Fruit fly (Drosophila melanogaster): ENCODE results near the gene rin.

Gene rin

DNA sequence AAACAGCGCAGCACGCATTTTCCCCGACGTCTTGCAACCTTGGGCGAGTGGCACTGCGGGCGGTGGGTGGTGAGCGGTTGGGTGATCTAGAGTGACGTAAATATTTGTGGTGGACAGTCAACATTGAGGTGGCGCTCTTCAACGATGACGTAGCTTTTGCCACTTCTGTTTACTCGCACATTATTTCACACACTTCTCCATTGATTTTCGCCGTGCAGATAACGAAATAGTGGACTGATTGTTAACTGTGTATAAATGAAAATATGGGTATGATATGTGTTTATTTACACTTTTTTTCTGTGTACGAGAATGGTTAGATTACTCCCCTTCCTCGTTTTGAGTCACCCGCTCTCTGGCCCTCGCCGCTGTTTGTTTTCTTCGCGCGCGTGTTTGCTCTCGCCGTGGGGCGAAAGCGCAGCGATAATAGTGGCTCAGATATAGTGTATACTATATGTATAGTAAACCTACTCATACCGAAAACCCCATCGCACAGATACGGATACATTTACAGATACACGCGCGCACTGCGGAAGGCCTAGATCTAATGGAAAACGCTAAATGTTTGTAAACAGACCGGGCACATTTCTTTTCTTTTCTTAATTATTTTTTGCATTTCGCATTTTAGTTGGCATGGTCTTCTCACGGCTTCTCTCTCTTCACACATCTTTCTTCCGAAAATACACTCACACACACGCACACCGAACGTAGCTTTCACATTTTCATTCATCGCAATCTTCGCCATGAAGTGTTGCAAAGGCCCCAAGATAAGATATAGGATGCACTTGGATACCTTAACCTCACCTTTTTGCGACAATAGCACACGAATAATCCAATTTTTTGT is 39.8 kb downstream of the rin start, which contains the start of gene omd (continued):
- TF ChIP-seq net (GFP tag; optimal IDR thresholded peaks at IDR 0.05): peak; percentile 30
- no peak for TF ChIP-seq Gug (GFP tag; IDR thresholded peaks at IDR 0.05)
- no peak for TF ChIP-seq cyc (GFP tag; optimal IDR thresholded peaks at IDR 0.05)
- TF ChIP-seq Ets21C (GFP tag; optimal IDR thresholded peaks at IDR 0.05): no peak
- TF ChIP-seq Met (GFP tag; optimal IDR thresholded peaks at IDR 0.05): no peak
- TF ChIP-seq CG31627 (GFP tag; optimal IDR thresholded peaks at IDR 0.05): no peak
- TF ChIP-seq CG6163 (GFP tag; IDR thresholded peaks at IDR 0.05): peak; percentile 59; the same call in 2 of the 3 replicates

DNA sequence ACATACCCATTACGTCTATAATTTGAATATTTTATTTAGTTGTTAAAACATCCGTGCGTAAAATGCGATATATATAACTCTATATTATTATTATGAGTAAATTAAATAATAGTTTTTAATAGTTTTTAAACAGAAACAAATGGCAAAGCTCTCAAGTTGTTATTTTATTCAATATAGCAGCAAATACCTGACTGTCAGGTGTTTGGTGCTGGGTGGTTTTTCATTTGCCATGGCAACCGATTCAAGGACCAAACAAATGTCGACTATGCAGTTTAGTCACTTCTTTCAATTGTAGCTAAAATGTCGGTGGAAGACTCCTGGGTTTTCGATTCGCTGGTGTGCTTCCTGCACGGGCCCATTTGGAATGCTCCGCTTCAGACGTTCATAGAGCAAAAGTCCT is 46.9 kb downstream of the rin start, which contains the start of gene CG14367:
Gene CG14367, plus strand, starts transcription at position 301 of the 400 bp plus-strand sequence.
- TF ChIP-seq CG3919 (GFP tag; optimal IDR thresholded peaks at IDR 0.05) (no peak), CG6163 (GFP tag; IDR thresholded peaks at IDR 0.05) (no peak), fkh (GFP tag; optimal IDR thresholded peaks at IDR 0.05) (no peak), CG8319 (GFP tag; optimal IDR thresholded peaks at IDR 0.05) (no peak), Sox102F (GFP tag; optimal IDR thresholded peaks at IDR 0.05) (no peak), CG4318 (GFP tag; optimal IDR thresholded peaks at IDR 0.05) (no peak), OdsH (GFP tag; optimal IDR thresholded peaks at IDR 0.05) (no peak), CG34406 (GFP tag; optimal IDR thresholded peaks at IDR 0.05) (no peak), CG11902 (GFP tag; optimal IDR thresholded peaks at IDR 0.05) (no peak), lz (GFP tag; optimal IDR thresholded peaks at IDR 0.05) (no peak), Hr38 (GFP tag; optimal IDR thresholded peaks at IDR 0.05) (no peak), CG15336 (GFP tag; IDR thresholded peaks at IDR 0.05) (no peak), topi (GFP tag; optimal IDR thresholded peaks at IDR 0.05) (no peak), CG6854 (GFP tag; optimal IDR thresholded peaks at IDR 0.05) (no peak), Met (GFP tag; optimal IDR thresholded peaks at IDR 0.05) (no peak), Eip75B (GFP tag; optimal IDR thresholded peaks at IDR 0.05) (no peak), CG1621 (tag; optimal IDR thresholded peaks at IDR 0.05) (no peak)

dm6 chr3R:13699350-13699749 is 52.5 kb downstream of the rin start:
- TF ChIP-seq Eip75B (GFP tag; optimal IDR thresholded peaks at IDR 0.05) (no peak), acj6 (GFP tag; optimal IDR thresholded peaks at IDR 0.05) (no peak), ss (GFP tag; optimal IDR thresholded peaks at IDR 0.05) (no peak), fd59A (GFP tag; optimal IDR thresholded peaks at IDR 0.05) (no peak), eg (GFP tag; IDR thresholded peaks at IDR 0.05) (no peak), CG6163 (GFP tag; IDR thresholded peaks at IDR 0.05) (no peak), CG10631 (GFP tag; optimal IDR thresholded peaks at IDR 0.05) (no peak), Gug (GFP tag; IDR thresholded peaks at IDR 0.05) (no peak), Blimp-1 (GFP tag; optimal IDR thresholded peaks at IDR 0.05) (no peak), OdsH (GFP tag; optimal IDR thresholded peaks at IDR 0.05) (no peak), CG9139 (GFP tag; optimal IDR thresholded peaks at IDR 0.05) (no peak), CG4318 (GFP tag; optimal IDR thresholded peaks at IDR 0.05) (no peak), CG3919 (GFP tag; optimal IDR thresholded peaks at IDR 0.05) (no peak)

DNA sequence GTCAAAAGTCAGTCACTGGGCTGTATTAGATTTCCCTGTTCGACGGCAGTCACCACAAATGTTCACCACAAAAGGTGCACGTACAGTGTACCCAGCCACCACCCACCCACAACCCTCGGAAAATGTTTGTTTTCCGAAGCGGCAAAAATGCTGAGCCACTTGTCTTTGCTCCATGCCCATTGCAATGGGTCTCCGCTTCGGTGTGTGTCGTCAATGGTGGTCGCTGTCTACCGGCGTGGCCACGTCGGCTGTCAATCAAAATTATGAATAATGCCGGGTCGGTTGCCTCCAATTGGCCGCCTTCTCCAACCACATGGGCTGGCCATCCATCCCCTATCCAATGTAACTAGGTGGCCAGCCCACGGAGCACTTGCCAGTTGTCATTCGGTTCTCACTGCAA is 53.4 kb downstream of the rin start, which contains the start of gene ninaB:
Gene ninaB, plus strand, starts transcription at position 374 of the 400 bp plus-strand sequence.
- TF ChIP-seq cyc (GFP tag; optimal IDR thresholded peaks at IDR 0.05) (no peak), CG4318 (GFP tag; optimal IDR thresholded peaks at IDR 0.05) (no peak), fkh (GFP tag; optimal IDR thresholded peaks at IDR 0.05) (no peak), Smox (GFP tag; optimal IDR thresholded peaks at IDR 0.05) (no peak), Ets21C (GFP tag; optimal IDR thresholded peaks at IDR 0.05) (no peak), CG32006 (GFP tag; optimal IDR thresholded peaks at IDR 0.05) (no peak), OdsH (GFP tag; optimal IDR thresholded peaks at IDR 0.05) (no peak), CG11902 (GFP tag; optimal IDR thresholded peaks at IDR 0.05) (no peak), CG10669 (GFP tag; optimal IDR thresholded peaks at IDR 0.05) (no peak), CG8632 (GFP tag; optimal IDR thresholded peaks at IDR 0.05) (no peak), Sox102F (GFP tag; optimal IDR thresholded peaks at IDR 0.05) (no peak), acj6 (GFP tag; optimal IDR thresholded peaks at IDR 0.05) (no peak), lz (GFP tag; optimal IDR thresholded peaks at IDR 0.05) (no peak), Eip75B (GFP tag; optimal IDR thresholded peaks at IDR 0.05) (no peak), dsx (GFP tag; optimal IDR thresholded peaks at IDR 0.05; ENCODE audit: poor library complexity, severe bottlenecking) (no peak), CG3919 (GFP tag; optimal IDR thresholded peaks at IDR 0.05) (no peak), CG31627 (GFP tag; optimal IDR thresholded peaks at IDR 0.05) (no peak), CG9139 (GFP tag; optimal IDR thresholded peaks at IDR 0.05) (no peak), salr (GFP tag; optimal IDR thresholded peaks at IDR 0.05) (no peak)

Measured in whole organism, prepupa.